Fruit fly (Drosophila melanogaster) whole organism: ENCODE results near the gene omd.

ENCODE experiments used
- CG8478 ChIP-seq: fragments of >200 bp; optimal IDR thresholded peaks from 2 replicates; lab custom pipeline; 2018; ENCODE audit warnings: inconsistent platforms
- Dll ChIP-seq: fragments of >200 bp; optimal IDR thresholded peaks from 2 replicates; lab custom pipeline; 2017
- EcR ChIP-seq, 2 experiments: fragments of >200 bp; optimal IDR thresholded peaks; 2 replicates each; lab custom pipeline; 2017; ENCODE audit warnings: missing biosample characterization in 2 of 2, missing genetic modification characterization in 2 of 2, missing genetic modification reagents in 2 of 2
- pan ChIP-seq: fragments of >200 bp; optimal IDR thresholded peaks from 2 replicates; lab custom pipeline; 2017
- psq ChIP-seq: fragments of >200 bp; optimal IDR thresholded peaks from 2 replicates; lab custom pipeline; 2017
- usp ChIP-seq: fragments of >200 bp; optimal IDR thresholded peaks from 2 replicates; lab custom pipeline; 2017; ENCODE audit warnings: missing biosample characterization, missing genetic modification characterization, mixed read lengths

Gene omd

DNA sequence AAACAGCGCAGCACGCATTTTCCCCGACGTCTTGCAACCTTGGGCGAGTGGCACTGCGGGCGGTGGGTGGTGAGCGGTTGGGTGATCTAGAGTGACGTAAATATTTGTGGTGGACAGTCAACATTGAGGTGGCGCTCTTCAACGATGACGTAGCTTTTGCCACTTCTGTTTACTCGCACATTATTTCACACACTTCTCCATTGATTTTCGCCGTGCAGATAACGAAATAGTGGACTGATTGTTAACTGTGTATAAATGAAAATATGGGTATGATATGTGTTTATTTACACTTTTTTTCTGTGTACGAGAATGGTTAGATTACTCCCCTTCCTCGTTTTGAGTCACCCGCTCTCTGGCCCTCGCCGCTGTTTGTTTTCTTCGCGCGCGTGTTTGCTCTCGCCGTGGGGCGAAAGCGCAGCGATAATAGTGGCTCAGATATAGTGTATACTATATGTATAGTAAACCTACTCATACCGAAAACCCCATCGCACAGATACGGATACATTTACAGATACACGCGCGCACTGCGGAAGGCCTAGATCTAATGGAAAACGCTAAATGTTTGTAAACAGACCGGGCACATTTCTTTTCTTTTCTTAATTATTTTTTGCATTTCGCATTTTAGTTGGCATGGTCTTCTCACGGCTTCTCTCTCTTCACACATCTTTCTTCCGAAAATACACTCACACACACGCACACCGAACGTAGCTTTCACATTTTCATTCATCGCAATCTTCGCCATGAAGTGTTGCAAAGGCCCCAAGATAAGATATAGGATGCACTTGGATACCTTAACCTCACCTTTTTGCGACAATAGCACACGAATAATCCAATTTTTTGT lies at the start of gene omd:
Gene omd, minus strand, starts transcription at position 840 of the 841 bp plus-strand sequence.
- no peak for TF ChIP-seq CG8478 (lab: Kevin White, UChicago)
- no peak for TF ChIP-seq pan (lab: Kevin White, UChicago)
- no peak for TF ChIP-seq Dll (lab: Kevin White, UChicago)
- TF ChIP-seq usp = no peak
- no peak for TF ChIP-seq psq
- TF ChIP-seq EcR (GFP tag; optimal IDR thresholded peaks at IDR 0.05; lab: Kevin White, UChicago) = no peak

DNA sequence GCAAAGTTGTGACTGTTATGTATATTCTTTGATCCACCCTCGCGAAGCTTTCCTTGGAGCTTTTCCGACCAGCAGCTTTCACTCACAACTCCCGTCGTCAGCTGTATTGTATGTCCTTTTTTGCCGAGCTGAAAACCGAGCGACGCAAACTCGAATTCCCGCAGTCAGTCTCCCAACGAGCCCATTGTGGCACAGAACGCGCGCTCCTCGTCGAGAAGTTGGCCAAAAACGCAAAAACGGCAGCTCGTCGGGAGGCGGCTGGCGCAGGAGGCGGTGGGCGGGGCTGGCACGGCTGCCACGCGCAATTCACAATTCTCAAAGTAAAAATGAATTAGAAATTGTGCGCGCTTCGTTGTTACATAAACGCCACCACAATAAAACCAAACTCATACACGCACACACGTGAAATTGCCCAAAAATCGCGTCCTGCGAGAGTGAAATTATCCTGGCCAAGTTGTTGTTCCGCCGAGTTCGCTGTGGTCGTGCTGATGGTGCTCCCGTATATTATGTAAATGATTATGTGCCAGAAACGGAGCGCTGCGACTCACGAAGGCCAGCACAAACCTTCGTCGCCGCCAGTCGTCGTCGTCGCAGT lies 48.4 kb upstream of the omd start:
- TF ChIP-seq usp (no peak), pan (lab: Kevin White, UChicago) (no peak), psq (no peak), EcR (GFP tag; optimal IDR thresholded peaks at IDR 0.05; lab: Kevin White, UChicago) (no peak), Dll (lab: Kevin White, UChicago) (no peak), CG8478 (lab: Kevin White, UChicago) (no peak)

DNA sequence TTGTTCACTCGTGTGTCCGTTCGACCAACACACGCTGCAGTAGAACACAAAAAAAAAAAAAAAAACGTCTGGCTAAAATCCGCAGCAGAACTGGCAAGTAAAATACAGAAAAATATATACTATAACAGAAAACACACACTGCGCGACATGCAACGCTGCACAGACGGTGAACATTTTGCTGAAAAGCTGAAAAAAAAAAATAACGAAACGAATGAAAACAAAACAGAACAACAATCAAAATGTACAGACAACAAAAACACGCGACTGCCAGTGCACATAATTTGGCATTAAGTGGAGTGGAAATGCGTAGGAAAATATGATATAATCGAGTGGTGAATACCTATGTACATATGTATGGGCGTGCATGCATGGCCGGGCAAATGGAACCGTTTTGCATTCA lies 43.0 kb upstream of the omd start:
- TF ChIP-seq pan (lab: Kevin White, UChicago) (no peak), usp (no peak), CG8478 (lab: Kevin White, UChicago) (no peak), psq (no peak), Dll (lab: Kevin White, UChicago) (no peak), EcR (GFP tag; optimal IDR thresholded peaks at IDR 0.05; lab: Kevin White, UChicago) (no peak)

dm6 chr3R:13728897-13729296 lies 41.9 kb upstream of the omd start:
- TF ChIP-seq usp (no peak), CG8478 (lab: Kevin White, UChicago) (no peak), psq (no peak), EcR (GFP tag; optimal IDR thresholded peaks at IDR 0.05; lab: Kevin White, UChicago) (no peak)

dm6 chr3R:13726795-13727194 lies 39.8 kb upstream of the omd start:
- TF ChIP-seq EcR (GFP tag; optimal IDR thresholded peaks at IDR 0.05; lab: Kevin White, UChicago) (no peak), pan (lab: Kevin White, UChicago) (no peak), CG8478 (lab: Kevin White, UChicago) (no peak), usp (no peak), psq (no peak), Dll (lab: Kevin White, UChicago) (no peak)

dm6 chr3R:13724029-13724638 lies 37.1 kb upstream of the omd start:
- TF ChIP-seq psq (no peak), EcR (GFP tag; optimal IDR thresholded peaks at IDR 0.05; lab: Kevin White, UChicago) (no peak), usp (no peak), CG8478 (lab: Kevin White, UChicago) (no peak), Dll (lab: Kevin White, UChicago) (no peak), pan (lab: Kevin White, UChicago) (no peak)

DNA sequence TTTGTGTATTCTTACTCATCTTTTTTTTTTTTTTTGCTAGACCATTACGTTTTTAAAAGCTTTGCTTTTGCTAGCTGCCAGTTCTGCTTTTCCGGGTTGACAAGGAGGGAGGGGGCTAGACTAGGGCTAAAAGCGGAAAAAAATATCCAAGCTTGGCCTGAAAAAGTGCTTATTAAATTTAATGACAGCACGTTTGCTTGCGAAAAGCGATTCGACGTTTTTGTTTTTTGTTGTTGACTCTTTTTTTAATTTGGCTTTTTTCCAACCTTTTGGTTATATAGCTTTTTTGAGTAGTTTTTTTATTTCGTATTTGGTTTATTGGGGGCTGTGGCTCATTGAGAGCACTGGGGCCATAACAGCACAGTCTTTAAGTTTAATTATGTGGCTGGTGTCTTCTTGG lies 35.4 kb upstream of the omd start:
- TF ChIP-seq Dll (lab: Kevin White, UChicago) = no peak
- TF ChIP-seq pan (lab: Kevin White, UChicago) = no peak
- TF ChIP-seq CG8478 (lab: Kevin White, UChicago) = no peak
- TF ChIP-seq psq = no peak
- TF ChIP-seq usp = no peak
- TF ChIP-seq EcR (GFP tag; optimal IDR thresholded peaks at IDR 0.05; lab: Kevin White, UChicago) = no peak

DNA sequence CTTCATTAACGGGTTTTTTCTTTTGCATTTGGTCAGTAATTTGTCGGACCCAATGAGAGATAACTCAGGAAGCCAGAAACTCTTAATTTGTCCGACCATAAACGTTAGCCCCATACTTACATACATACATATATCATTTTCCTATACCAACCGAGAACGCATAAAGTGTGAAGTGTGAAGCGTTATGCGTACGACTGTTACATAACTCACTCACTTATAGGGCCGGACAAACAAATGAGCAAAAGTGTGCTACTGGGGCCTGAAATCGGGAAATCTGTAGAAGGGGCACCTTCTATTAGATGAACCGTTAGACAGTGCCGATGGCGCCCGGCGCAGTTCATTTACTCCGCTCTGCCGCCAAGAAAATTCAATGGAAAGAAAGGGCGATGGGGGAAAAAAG lies 35.0 kb upstream of the omd start:
- TF ChIP-seq Dll (lab: Kevin White, UChicago) = no peak
- no peak for TF ChIP-seq EcR (GFP tag; optimal IDR thresholded peaks at IDR 0.05; lab: Kevin White, UChicago)
- TF ChIP-seq usp = no peak
- no peak for TF ChIP-seq psq
- TF ChIP-seq pan (lab: Kevin White, UChicago) = no peak
- TF ChIP-seq CG8478 (lab: Kevin White, UChicago) = no peak

- no peak for TF ChIP-seq usp
These were observed 33.8 kb upstream of the omd start for dm6 chr3R:13720798-13721197.

DNA sequence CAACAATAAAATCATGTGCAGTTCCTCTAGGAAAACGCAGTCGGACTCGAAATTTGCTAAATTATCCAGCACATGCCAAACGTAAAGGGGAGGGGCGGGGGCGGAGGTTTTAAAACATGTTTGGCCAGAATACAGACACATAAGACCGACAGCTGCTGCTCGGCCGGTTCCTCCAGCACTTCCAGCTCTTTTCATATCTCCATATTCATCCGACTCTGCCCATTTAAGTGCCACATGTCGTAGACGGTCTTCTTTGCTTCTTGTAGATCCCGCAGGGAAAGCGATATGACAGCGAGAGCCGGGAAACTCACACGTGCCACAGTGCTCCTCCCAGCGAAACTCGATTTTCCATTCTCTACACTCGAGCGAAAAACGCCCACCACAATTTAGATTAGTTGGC lies 32.0 kb upstream of the omd start:
- TF ChIP-seq pan (lab: Kevin White, UChicago) (no peak), EcR (GFP tag; optimal IDR thresholded peaks at IDR 0.05; lab: Kevin White, UChicago) (no peak), CG8478 (lab: Kevin White, UChicago) (no peak), Dll (lab: Kevin White, UChicago) (no peak), usp (no peak), psq (no peak)

DNA sequence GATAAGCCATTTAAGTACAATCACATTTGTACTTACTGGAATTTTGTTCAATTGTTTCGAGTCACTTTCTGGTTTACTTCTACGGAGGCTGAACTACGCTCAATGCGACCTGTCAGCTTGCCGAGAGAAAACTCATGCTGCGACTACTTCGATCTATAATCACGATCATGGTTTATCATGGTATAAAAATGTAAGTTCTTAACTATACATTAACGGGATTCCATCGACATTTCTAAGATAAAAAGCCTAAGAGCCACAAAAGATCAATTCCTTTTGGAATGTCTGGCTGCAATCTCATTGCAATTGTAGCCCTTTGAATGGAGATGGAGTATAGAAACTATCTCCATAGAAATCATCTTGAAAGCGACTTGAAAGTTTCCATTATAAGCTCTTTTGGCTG lies 31.1 kb upstream of the omd start, which contains the start of gene Ubc87F:
Gene Ubc87F, minus strand, starts transcription at position 101 of the 400 bp plus-strand sequence.
- TF ChIP-seq EcR (GFP tag; optimal IDR thresholded peaks at IDR 0.05; lab: Kevin White, UChicago) = no peak
- TF ChIP-seq Dll (lab: Kevin White, UChicago) = no peak
- TF ChIP-seq psq = no peak
- TF ChIP-seq CG8478 (lab: Kevin White, UChicago) = no peak
- no peak for TF ChIP-seq usp
- no peak for TF ChIP-seq pan (lab: Kevin White, UChicago)

dm6 chr3R:13716827-13717226 lies 29.8 kb upstream of the omd start:
- TF ChIP-seq psq = no peak
